Worm (Caenorhabditis elegans) whole organism, L2 larva: Measurements from ENCODE around the gene wht-5.
"Not testable (repeated sequence)": the region's sequence is repeated elsewhere in the genome, so short reads cannot be mapped to it uniquely, and the experiment has no call there.

ENCODE experiments used
- F13H6.1 ChIP-seq: sonication (generic microtip); optimal IDR thresholded peaks from 2 replicates; lab custom pipeline; 2016; ENCODE audit warnings: missing genetic modification characterization, missing compliant biosample characterization
- R02D3.7 ChIP-seq: fragments of 150-350 bp; optimal IDR thresholded peaks from 2 replicates; lab custom pipeline; 2014; ENCODE audit warnings: missing biosample characterization, missing genetic modification characterization
- Y55F3AM.14 ChIP-seq: fragments of 200-800 bp; sonication (Bioruptor generic); optimal IDR thresholded peaks from 2 replicates; lab custom pipeline; 2018; ENCODE audit warnings: mild to moderate bottlenecking, missing genetic modification characterization, missing compliant biosample characterization
- aly-2 ChIP-seq: fragments of 150-350 bp; optimal IDR thresholded peaks from 2 replicates; lab custom pipeline; 2014; ENCODE audit warnings: missing biosample characterization, missing genetic modification characterization
- ama-1 ChIP-seq: fragments of 150-350 bp; optimal IDR thresholded peaks from 2 replicates; lab custom pipeline; 2018; ENCODE audit warnings: inconsistent platforms
- blmp-1 ChIP-seq: sonication (generic microtip); optimal IDR thresholded peaks from 2 replicates; lab custom pipeline; 2017; ENCODE audit warnings: missing genetic modification characterization, mild to moderate bottlenecking, missing compliant biosample characterization, antibody characterized with exemption, moderate library complexity; ENCODE audit not compliant: insufficient read depth
- ceh-16 ChIP-seq: fragments of 150-350 bp; optimal IDR thresholded peaks from 2 replicates; lab custom pipeline; 2014; ENCODE audit warnings: missing biosample characterization, missing genetic modification characterization
- ceh-82 ChIP-seq: fragments of 150-350 bp; optimal IDR thresholded peaks from 2 replicates; lab custom pipeline; 2014; ENCODE audit warnings: missing biosample characterization, missing genetic modification characterization
- crh-2 ChIP-seq: sonication (generic microtip); optimal IDR thresholded peaks from 2 replicates; lab custom pipeline; 2017; ENCODE audit warnings: missing biosample characterization, missing genetic modification characterization
- dmd-4 ChIP-seq: sonication (generic microtip); optimal IDR thresholded peaks from 2 replicates; lab custom pipeline; 2017; ENCODE audit warnings: missing biosample characterization, missing genetic modification characterization
- egl-27 ChIP-seq: sonication (generic microtip); optimal IDR thresholded peaks from 3 replicates; lab custom pipeline; 2017; ENCODE audit warnings: missing biosample characterization, missing genetic modification reagents, missing genetic modification characterization
- elt-1 ChIP-seq: fragments of 150-350 bp; optimal IDR thresholded peaks from 2 replicates; lab custom pipeline; 2014; ENCODE audit warnings: missing biosample characterization, missing genetic modification characterization
- elt-3 ChIP-seq: sonication (generic microtip); optimal IDR thresholded peaks from 2 replicates; lab custom pipeline; 2017; ENCODE audit warnings: missing biosample characterization, missing genetic modification characterization
- fos-1 ChIP-seq: fragments of 150-350 bp; optimal IDR thresholded peaks from 2 replicates; lab custom pipeline; 2014; ENCODE audit warnings: missing biosample characterization, missing genetic modification characterization
- lin-11 ChIP-seq: fragments of 150-350 bp; sonication (generic microtip); optimal IDR thresholded peaks from 2 replicates; lab custom pipeline; 2014; ENCODE audit warnings: missing biosample characterization, missing genetic modification characterization, inconsistent platforms, mixed read lengths
- lin-13 ChIP-seq: fragments of 150-350 bp; optimal IDR thresholded peaks from 2 replicates; lab custom pipeline; 2014; ENCODE audit warnings: missing biosample characterization, missing genetic modification reagents, missing genetic modification characterization
- lin-39 ChIP-seq: fragments of 150-350 bp; optimal IDR thresholded peaks from 2 replicates; lab custom pipeline; 2014; ENCODE audit warnings: missing biosample characterization, missing genetic modification reagents, missing genetic modification characterization
- lsy-2 ChIP-seq, 2 experiments: fragments of 150-350 bp in 1 of 2; sonication (generic microtip) in 1 of 2; optimal IDR thresholded peaks; 2 replicates each; lab custom pipeline; 2014 to 2017; ENCODE audit warnings: missing biosample characterization in 2 of 2, missing genetic modification characterization in 2 of 2
- mab-5 ChIP-seq: fragments of 150-350 bp; optimal IDR thresholded peaks from 2 replicates; lab custom pipeline; 2014; ENCODE audit warnings: missing biosample characterization, missing genetic modification characterization
- mbf-1 ChIP-seq: sonication (generic microtip); optimal IDR thresholded peaks from 2 replicates; lab custom pipeline; 2017; ENCODE audit warnings: missing biosample characterization, missing genetic modification characterization
- mdl-1 ChIP-seq, 2 experiments: fragments of 150-350 bp in 1 of 2; sonication (generic microtip) in 1 of 2; optimal IDR thresholded peaks; 2 replicates each; lab custom pipeline; 2017; ENCODE audit warnings: missing biosample characterization in 2 of 2, missing genetic modification characterization in 2 of 2
- nhr-12 ChIP-seq: fragments of 150-350 bp; optimal IDR thresholded peaks from 2 replicates; lab custom pipeline; 2014; ENCODE audit warnings: missing biosample characterization, missing genetic modification characterization
- nhr-129 ChIP-seq: fragments of 150-350 bp; optimal IDR thresholded peaks from 2 replicates; lab custom pipeline; 2014; ENCODE audit warnings: missing biosample characterization, missing genetic modification characterization
- nhr-21 ChIP-seq: fragments of 150-350 bp; optimal IDR thresholded peaks from 2 replicates; lab custom pipeline; 2014; ENCODE audit warnings: missing biosample characterization, missing genetic modification characterization
- nhr-23 ChIP-seq: fragments of 150-350 bp; optimal IDR thresholded peaks from 2 replicates; lab custom pipeline; 2014; ENCODE audit warnings: missing biosample characterization, missing genetic modification reagents, missing genetic modification characterization
- nhr-237 ChIP-seq: fragments of 150-350 bp; optimal IDR thresholded peaks from 2 replicates; lab custom pipeline; 2014; ENCODE audit warnings: missing biosample characterization, missing genetic modification characterization
- nhr-25 ChIP-seq: fragments of 150-350 bp; sonication (generic microtip); optimal IDR thresholded peaks from 3 replicates; lab custom pipeline; 2014; ENCODE audit warnings: missing biosample characterization, missing genetic modification characterization
- nhr-6 ChIP-seq: fragments of 150-350 bp; optimal IDR thresholded peaks from 2 replicates; lab custom pipeline; 2014; ENCODE audit warnings: missing biosample characterization, missing genetic modification characterization
- nhr-77 ChIP-seq: fragments of 150-350 bp; optimal IDR thresholded peaks from 2 replicates; lab custom pipeline; 2014; ENCODE audit warnings: missing biosample characterization, missing genetic modification characterization
- peb-1 ChIP-seq: fragments of 150-350 bp; optimal IDR thresholded peaks from 2 replicates; lab custom pipeline; 2014; ENCODE audit warnings: missing biosample characterization, missing genetic modification characterization
- sem-4 ChIP-seq: fragments of 150-350 bp; optimal IDR thresholded peaks from 2 replicates; lab custom pipeline; 2014; ENCODE audit warnings: missing biosample characterization, missing genetic modification reagents, missing genetic modification characterization
- sma-9 ChIP-seq, 2 experiments: fragments of 150-350 bp in 1 of 2; sonication (generic microtip) in 1 of 2; optimal IDR thresholded peaks; 2 replicates each; lab custom pipeline; 2014 to 2016; ENCODE audit warnings: missing genetic modification characterization in 2 of 2, mild to moderate bottlenecking in 1 of 2, missing biosample characterization in 1 of 2, missing compliant biosample characterization in 1 of 2, missing genetic modification reagents in 1 of 2, moderate library complexity in 1 of 2
- snpc-4 ChIP-seq: fragments of 150-350 bp; optimal IDR thresholded peaks from 2 replicates; lab custom pipeline; 2014; ENCODE audit warnings: missing biosample characterization, missing genetic modification characterization
- unc-39 ChIP-seq: fragments of 150-350 bp; optimal IDR thresholded peaks from 2 replicates; lab custom pipeline; 2014; ENCODE audit warnings: missing biosample characterization, missing genetic modification characterization
- unc-55 ChIP-seq: fragments of 150-350 bp; sonication (generic microtip); optimal IDR thresholded peaks from 3 replicates; lab custom pipeline; 2014; ENCODE audit warnings: missing biosample characterization, missing genetic modification reagents, missing genetic modification characterization
- unc-62 ChIP-seq: fragments of 150-350 bp; optimal IDR thresholded peaks from 2 replicates; lab custom pipeline; 2014; ENCODE audit warnings: missing biosample characterization, missing genetic modification reagents, missing genetic modification characterization
- zag-1 ChIP-seq: fragments of 150-350 bp; optimal IDR thresholded peaks from 2 replicates; lab custom pipeline; 2014; ENCODE audit warnings: missing biosample characterization, missing genetic modification characterization
- ztf-1 ChIP-seq: fragments of 200-800 bp; sonication (Bioruptor generic); conservative IDR thresholded peaks from 2 replicates; pipeline ENCODE4 v1.3.6; 2022; ENCODE audit warnings: missing genetic modification characterization, missing compliant biosample characterization
- ztf-11 ChIP-seq: sonication (generic microtip); optimal IDR thresholded peaks from 2 replicates; lab custom pipeline; 2017; ENCODE audit warnings: missing biosample characterization, missing genetic modification characterization
- ztf-4 ChIP-seq: fragments of 150-350 bp; optimal IDR thresholded peaks from 2 replicates; lab custom pipeline; 2014; ENCODE audit warnings: missing biosample characterization, missing genetic modification characterization

Gene wht-5

DNA sequence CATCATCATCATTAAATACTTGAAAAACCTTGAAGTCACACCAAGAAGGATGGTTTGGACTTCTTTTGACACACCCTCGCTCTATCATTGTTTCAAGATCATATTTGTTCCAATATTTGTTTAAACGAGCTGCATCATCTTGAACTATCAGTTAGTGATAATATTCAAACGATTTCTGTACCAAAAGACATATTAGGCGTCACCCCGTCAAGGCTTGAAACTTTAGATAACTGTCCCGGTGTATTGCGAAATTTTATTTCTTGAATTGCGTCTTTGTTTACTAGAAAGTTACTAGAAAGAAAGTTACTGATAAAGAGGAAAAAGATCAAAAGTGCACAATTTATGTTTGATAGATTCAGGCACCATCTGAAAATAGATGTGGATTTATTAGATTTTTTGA, 31.4 kb upstream of the wht-5 start:
- TF ChIP-seq mbf-1, result no peak
- no peak for TF ChIP-seq ceh-82 (tag; lab: Kevin White, UChicago)
- TF ChIP-seq ceh-16 (tag; lab: Kevin White, UChicago), result no peak
- no peak for TF ChIP-seq lsy-2 (tag; optimal IDR thresholded peaks at IDR 0.05; lab: Kevin White, UChicago)
- TF ChIP-seq sma-9 (GFP tag; optimal IDR thresholded peaks at IDR 0.05; lab: Kevin White, UChicago), result peak; percentile 40
- no peak for TF ChIP-seq sma-9 (tag; optimal IDR thresholded peaks at IDR 0.05; lab: Kevin White, UChicago)
- peak; percentile 89 for TF ChIP-seq fos-1
- TF ChIP-seq sem-4, result no peak
- TF ChIP-seq egl-27, result no peak
- TF ChIP-seq nhr-77 (tag; lab: Kevin White, UChicago), result no peak
- TF ChIP-seq ztf-4 (tag; lab: Kevin White, UChicago), result no peak

ce11 chrIV:12307720-12308119, 29.7 kb upstream of the wht-5 start, which contains the start of gene oac-57:
TSS of gene oac-57 (minus strand) at chrIV:12307820.
- no peak for TF ChIP-seq zag-1
- no peak for TF ChIP-seq aly-2 (tag; lab: Kevin White, UChicago)
- no peak for TF ChIP-seq elt-1 (tag; lab: Kevin White, UChicago)
- no peak for TF ChIP-seq ztf-4 (tag; lab: Kevin White, UChicago)
- no peak for TF ChIP-seq mbf-1
- TF ChIP-seq egl-27, result no peak
- TF ChIP-seq nhr-77 (tag; lab: Kevin White, UChicago), result no peak
- TF ChIP-seq unc-39 (tag; lab: Kevin White, UChicago), result no peak
- TF ChIP-seq unc-62 (GFP tag; lab: Kevin White, UChicago), result no peak
- no peak for TF ChIP-seq lin-11 (tag; lab: Kevin White, UChicago)
- TF ChIP-seq dmd-4, result no peak
- no peak for TF ChIP-seq nhr-21 (tag; lab: Kevin White, UChicago)
- no peak for TF ChIP-seq mab-5 (tag; lab: Kevin White, UChicago)
- no peak for TF ChIP-seq blmp-1 (tag; lab: Kevin White, UChicago)
- TF ChIP-seq mdl-1 (tag; optimal IDR thresholded peaks at IDR 0.05; lab: Kevin White, UChicago), result no peak

DNA sequence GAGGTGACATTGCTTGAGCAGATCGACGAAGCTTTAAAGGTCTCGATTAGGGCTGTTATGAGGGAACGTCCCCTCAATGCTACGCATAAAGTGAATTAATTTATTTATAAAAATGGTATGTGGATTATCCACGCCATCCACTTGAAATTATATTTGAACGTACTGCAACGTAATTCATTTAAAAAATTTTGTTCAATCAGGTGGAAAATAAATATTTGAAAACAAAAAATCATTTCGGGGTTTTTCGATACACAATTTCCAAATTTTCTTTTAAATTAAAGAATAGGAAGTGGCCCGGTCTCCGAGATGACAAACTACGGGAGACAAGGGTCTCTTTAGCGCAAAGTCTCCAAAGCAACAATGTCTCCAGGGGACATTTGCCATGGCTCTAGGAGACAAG, 25.8 kb upstream of the wht-5 start, which contains the start of gene oac-58:
oac-58 (minus strand) TSS at position 101 of the 400 bp plus-strand sequence.
- TF ChIP-seq ztf-4 (tag; lab: Kevin White, UChicago) (no peak), ceh-16 (tag; lab: Kevin White, UChicago) (no peak), nhr-6 (no peak), nhr-77 (tag; lab: Kevin White, UChicago) (no peak), zag-1 (no peak), nhr-23 (tag; lab: Kevin White, UChicago) (no peak), Y55F3AM.14 (GFP tag; lab: Kevin White, UChicago) (no peak), peb-1 (tag; lab: Kevin White, UChicago) (no peak), F13H6.1 (no peak), fos-1 (no peak), ztf-11 (tag; lab: Kevin White, UChicago) (no peak), egl-27 (no peak), lsy-2 (tag; optimal IDR thresholded peaks at IDR 0.05; lab: Kevin White, UChicago) (no peak)

DNA sequence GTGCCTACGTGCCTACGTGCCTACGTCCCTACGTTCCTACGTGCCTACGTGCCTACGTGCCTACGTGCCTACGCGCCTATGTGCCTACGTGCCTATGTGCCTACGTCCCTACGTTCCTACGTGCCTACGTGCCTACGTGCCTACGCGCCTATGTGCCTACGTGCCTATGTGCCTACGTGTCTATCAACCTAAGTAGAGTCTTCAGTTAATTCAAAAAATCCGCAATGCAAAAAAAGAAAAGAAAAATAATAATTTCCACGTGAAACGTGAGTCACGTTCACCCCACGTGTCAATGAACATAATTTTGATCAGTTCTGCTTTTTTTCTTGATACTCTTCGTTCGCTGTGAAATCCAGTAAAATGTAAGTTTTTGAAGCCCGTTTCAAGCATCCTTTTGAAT, 10.4 kb upstream of the wht-5 start, which contains the start of gene F19B6.3:
F19B6.3 (plus strand) TSS at position 301 of the 400 bp plus-strand sequence.
- not testable (repeated sequence) for TF ChIP-seq R02D3.7; ztf-1 (GFP tag; lab: Robert Waterston, UW); nhr-25 (tag; lab: Kevin White, UChicago)

ce11 chrIV:12330840-12331359, 6.5 kb upstream of the wht-5 start, which contains the start of gene ufd-1:
TSS of gene ufd-1 (minus strand) at chrIV:12330890.
- TF ChIP-seq zag-1 (no peak), ama-1 (lab: Kevin White, UChicago) (no peak), nhr-12 (tag; lab: Kevin White, UChicago) (no peak), snpc-4 (tag; lab: Kevin White, UChicago) (no peak), lin-39 (tag; lab: Kevin White, UChicago) (no peak), egl-27 (no peak), lsy-2 (tag; optimal IDR thresholded peaks at IDR 0.05; lab: Kevin White, UChicago) (peak in 1 of 2 experiments; percentile 16), ceh-16 (tag; lab: Kevin White, UChicago) (no peak), nhr-23 (tag; lab: Kevin White, UChicago) (no peak), nhr-129 (tag; lab: Kevin White, UChicago) (peak; percentile 47), nhr-237 (tag; lab: Kevin White, UChicago) (no peak), aly-2 (tag; lab: Kevin White, UChicago) (no peak), fos-1 (peak; percentile 0), R02D3.7 (no peak), unc-55 (GFP tag; lab: Kevin White, UChicago) (peak; percentile 1), Y55F3AM.14 (GFP tag; lab: Kevin White, UChicago) (no peak), F13H6.1 (no peak), elt-3 (tag; lab: Kevin White, UChicago) (no peak), ztf-4 (tag; lab: Kevin White, UChicago) (no peak), crh-2 (tag; lab: Kevin White, UChicago) (no peak), lin-13 (GFP tag; lab: Kevin White, UChicago) (no peak), nhr-21 (tag; lab: Kevin White, UChicago) (no peak), nhr-25 (tag; lab: Kevin White, UChicago) (no peak), peb-1 (tag; lab: Kevin White, UChicago) (no peak)
